Worm (Caenorhabditis elegans) whole organism, L3 larva: ENCODE measurements around the gene Y53G8AR.1.
A peak's percentile ranks its signal among the peaks of the same experiment; 100 is the strongest.

Experiments used
- ZK546.5 ChIP-seq: sonication (generic microtip); optimal IDR thresholded peaks from 2 replicates; lab custom pipeline; 2017; ENCODE audit warnings: missing biosample characterization, missing genetic modification characterization
- aly-2 ChIP-seq: fragments of 150-350 bp; optimal IDR thresholded peaks from 2 replicates; lab custom pipeline; 2014; ENCODE audit warnings: missing biosample characterization, missing genetic modification characterization
- ama-1 ChIP-seq: fragments of 150-350 bp; optimal IDR thresholded peaks from 2 replicates; lab custom pipeline; 2018
- ceh-16 ChIP-seq: sonication (generic microtip); optimal IDR thresholded peaks from 2 replicates; lab custom pipeline; 2017; ENCODE audit warnings: missing biosample characterization, missing genetic modification characterization
- ceh-28 ChIP-seq: fragments of 150-350 bp; optimal IDR thresholded peaks from 2 replicates; lab custom pipeline; 2014; ENCODE audit warnings: missing biosample characterization, missing genetic modification reagents, missing genetic modification characterization
- ceh-82 ChIP-seq: fragments of 150-350 bp; optimal IDR thresholded peaks from 2 replicates; lab custom pipeline; 2014; ENCODE audit warnings: missing biosample characterization, missing genetic modification characterization
- ceh-9 ChIP-seq: sonication (generic microtip); optimal IDR thresholded peaks from 2 replicates; lab custom pipeline; 2018; ENCODE audit warnings: missing biosample characterization, missing genetic modification characterization
- daf-12 ChIP-seq: fragments of 150-350 bp; optimal IDR thresholded peaks from 2 replicates; lab custom pipeline; 2014; ENCODE audit warnings: missing biosample characterization, missing genetic modification reagents, missing genetic modification characterization
- egl-5 ChIP-seq: fragments of 150-350 bp; optimal IDR thresholded peaks from 2 replicates; lab custom pipeline; 2017; ENCODE audit warnings: missing biosample characterization, missing genetic modification reagents, missing genetic modification characterization, inconsistent platforms
- elt-1 ChIP-seq: fragments of 150-350 bp; optimal IDR thresholded peaks from 2 replicates; lab custom pipeline; 2014; ENCODE audit warnings: missing biosample characterization, missing genetic modification characterization
- elt-3 ChIP-seq, 3 experiments: fragments of 150-350 bp in 1 of 3; sonication (generic microtip) in 2 of 3; optimal IDR thresholded peaks; 2 replicates in 2 of 3; 4 replicates in 1 of 3; lab custom pipeline; 2014 to 2017; ENCODE audit warnings: missing biosample characterization in 3 of 3, missing genetic modification characterization in 3 of 3
- fkh-10 ChIP-seq: sonication (generic microtip); optimal IDR thresholded peaks from 2 replicates; lab custom pipeline; 2017; ENCODE audit warnings: missing biosample characterization, missing genetic modification reagents, missing genetic modification characterization
- fos-1 ChIP-seq: fragments of 150-350 bp; optimal IDR thresholded peaks from 2 replicates; lab custom pipeline; 2014; ENCODE audit warnings: missing biosample characterization, missing genetic modification characterization
- hmg-11 ChIP-seq: sonication (generic microtip); optimal IDR thresholded peaks from 2 replicates; lab custom pipeline; 2016; ENCODE audit warnings: missing genetic modification characterization, missing compliant biosample characterization
- mml-1 ChIP-seq: fragments of 150-350 bp; sonication (generic microtip); optimal IDR thresholded peaks from 3 replicates; lab custom pipeline; 2014; ENCODE audit warnings: missing biosample characterization, missing genetic modification characterization
- nfya-1 ChIP-seq: sonication (generic microtip); optimal IDR thresholded peaks from 2 replicates; lab custom pipeline; 2017; ENCODE audit warnings: missing genetic modification characterization, mild to moderate bottlenecking, missing compliant biosample characterization, antibody characterized with exemption, moderate library complexity; ENCODE audit not compliant: insufficient read depth
- nhr-12 ChIP-seq: fragments of 150-350 bp; optimal IDR thresholded peaks from 2 replicates; lab custom pipeline; 2014; ENCODE audit warnings: missing biosample characterization, missing genetic modification characterization
- nhr-23 ChIP-seq: fragments of 150-350 bp; optimal IDR thresholded peaks from 2 replicates; lab custom pipeline; 2014; ENCODE audit warnings: missing biosample characterization, missing genetic modification reagents, missing genetic modification characterization
- nhr-25 ChIP-seq: sonication (generic microtip); optimal IDR thresholded peaks from 2 replicates; lab custom pipeline; 2017; ENCODE audit warnings: missing biosample characterization, missing genetic modification characterization
- nhr-28 ChIP-seq: fragments of 150-350 bp; optimal IDR thresholded peaks from 2 replicates; lab custom pipeline; 2014; ENCODE audit warnings: missing biosample characterization, missing genetic modification characterization
- nhr-43 ChIP-seq: sonication (generic microtip); optimal IDR thresholded peaks from 2 replicates; lab custom pipeline; 2016; ENCODE audit warnings: mild to moderate bottlenecking, missing genetic modification characterization, missing compliant biosample characterization; ENCODE audit not compliant: poor library complexity, severe bottlenecking
- nhr-77 ChIP-seq: fragments of 150-350 bp; optimal IDR thresholded peaks from 2 replicates; lab custom pipeline; 2014; ENCODE audit warnings: missing biosample characterization, missing genetic modification characterization
- pha-4 ChIP-seq: fragments of 150-350 bp; optimal IDR thresholded peaks from 2 replicates; lab custom pipeline; 2014; ENCODE audit warnings: missing biosample characterization, missing genetic modification reagents, missing genetic modification characterization
- pqm-1 ChIP-seq: fragments of 150-350 bp; optimal IDR thresholded peaks from 2 replicates; lab custom pipeline; 2017; ENCODE audit warnings: missing biosample characterization, missing genetic modification characterization, inconsistent platforms
- sea-2 ChIP-seq: fragments of 150-350 bp; sonication (generic microtip); optimal IDR thresholded peaks from 4 replicates; lab custom pipeline; 2014; ENCODE audit warnings: missing biosample characterization, missing genetic modification reagents, missing genetic modification characterization
- snpc-4 ChIP-seq: fragments of 150-350 bp; optimal IDR thresholded peaks from 2 replicates; lab custom pipeline; 2014; ENCODE audit warnings: missing biosample characterization, missing genetic modification characterization
- tbx-2 ChIP-seq: sonication (generic microtip); optimal IDR thresholded peaks from 2 replicates; lab custom pipeline; 2016; ENCODE audit warnings: mild to moderate bottlenecking, missing genetic modification characterization, missing compliant biosample characterization
- unc-39 ChIP-seq: sonication (generic microtip); optimal IDR thresholded peaks from 4 replicates; lab custom pipeline; 2017; ENCODE audit warnings: missing biosample characterization, missing genetic modification characterization
- unc-62 ChIP-seq: fragments of 150-350 bp; sonication (generic microtip); optimal IDR thresholded peaks from 4 replicates; lab custom pipeline; 2014; ENCODE audit warnings: missing biosample characterization, missing genetic modification reagents, missing genetic modification characterization
- ztf-4 ChIP-seq: fragments of 150-350 bp; optimal IDR thresholded peaks from 2 replicates; lab custom pipeline; 2014; ENCODE audit warnings: missing biosample characterization, missing genetic modification characterization

Gene Y53G8AR.1

ce11 chrIII:3339317-3340016, 6.6 kb downstream of the Y53G8AR.1 start (continued):
- no peak for TF ChIP-seq sea-2 (GFP tag; lab: Kevin White, UChicago)
- TF ChIP-seq elt-3 (tag; optimal IDR thresholded peaks at IDR 0.05; lab: Kevin White, UChicago) = peak in 2 of 3 experiments; percentile 78 to 89
- no peak for TF ChIP-seq ceh-9 (tag; lab: Kevin White, UChicago)
- no peak for TF ChIP-seq ZK546.5 (tag; lab: Kevin White, UChicago)
- peak; percentile 23 for TF ChIP-seq nhr-25 (tag; lab: Kevin White, UChicago)
- no peak for TF ChIP-seq ztf-4 (tag; lab: Kevin White, UChicago)
- TF ChIP-seq egl-5 (tag; lab: Kevin White, UChicago) = no peak
- no peak for TF ChIP-seq ceh-28 (tag; lab: Kevin White, UChicago)
- TF ChIP-seq nhr-77 (tag; lab: Kevin White, UChicago) = no peak
- TF ChIP-seq aly-2 (tag; lab: Kevin White, UChicago) = no peak

DNA sequence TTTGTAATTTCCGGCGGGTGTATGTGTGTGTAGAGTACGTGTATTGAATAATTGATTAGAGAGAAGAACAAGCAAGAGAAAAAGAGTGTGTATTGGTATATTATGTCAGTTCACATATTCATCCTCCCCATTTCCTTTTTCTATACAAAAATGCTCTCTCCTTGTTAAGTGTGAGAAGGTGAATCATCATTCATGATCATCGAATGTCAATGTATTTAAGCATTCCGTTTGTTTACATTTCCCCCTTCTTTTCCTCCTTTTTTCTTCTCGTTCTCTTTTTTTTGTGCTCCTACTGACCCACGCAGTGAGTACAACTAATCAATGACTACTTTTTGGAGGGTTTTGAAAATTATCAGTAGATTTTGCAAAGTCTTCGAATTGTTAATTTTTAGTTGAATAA, 10.6 kb downstream of the Y53G8AR.1 start:
- TF ChIP-seq nhr-28 (no peak), pha-4 (tag; lab: Kevin White, UChicago) (peak; percentile 98), pqm-1 (tag; lab: Kevin White, UChicago) (peak; percentile 35), ztf-4 (tag; lab: Kevin White, UChicago) (no peak), hmg-11 (tag; lab: Kevin White, UChicago) (peak; percentile 2), ama-1 (no peak), ceh-82 (no peak), mml-1 (tag; lab: Kevin White, UChicago) (no peak)

- TF ChIP-seq nhr-23 (tag; lab: Kevin White, UChicago) (no peak), pha-4 (tag; lab: Kevin White, UChicago) (no peak), egl-5 (tag; lab: Kevin White, UChicago) (no peak), fos-1 (no peak), ceh-28 (tag; lab: Kevin White, UChicago) (no peak), nhr-12 (no peak), unc-62 (GFP tag; lab: Kevin White, UChicago) (no peak), nhr-43 (tag; lab: Kevin White, UChicago) (no peak)
- TF ChIP-seq, all 47 proteins: peak for 0
Observed at ce11 chrIII:3344573-3344972, 11.7 kb downstream of the Y53G8AR.1 start, which contains the start of gene gei-1. Gene gei-1 (plus strand): TSS chrIII:3344873.

DNA sequence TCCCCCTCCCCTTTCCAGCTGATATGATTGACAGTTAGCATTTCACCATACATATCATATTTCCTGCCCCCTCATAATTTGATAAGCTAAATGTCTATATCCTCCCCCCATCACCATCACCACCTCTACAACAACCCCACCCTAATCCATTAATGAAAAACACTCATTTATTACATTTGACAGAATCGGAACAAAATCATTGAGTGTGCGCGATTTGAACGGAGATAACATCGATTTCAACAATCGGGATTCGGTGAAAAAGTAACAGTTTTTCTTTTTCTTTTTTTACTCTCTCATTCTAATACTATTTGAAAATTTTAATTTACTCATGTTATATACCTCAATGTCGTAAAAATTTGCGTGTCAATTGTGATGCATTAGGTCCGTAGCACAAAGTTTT, 13.0 kb downstream of the Y53G8AR.1 start:
- TF ChIP-seq sea-2 (GFP tag; lab: Kevin White, UChicago) (no peak), nhr-23 (tag; lab: Kevin White, UChicago) (peak; percentile 32), elt-1 (tag; lab: Kevin White, UChicago) (peak; percentile 29), unc-39 (tag; lab: Kevin White, UChicago) (no peak)

DNA sequence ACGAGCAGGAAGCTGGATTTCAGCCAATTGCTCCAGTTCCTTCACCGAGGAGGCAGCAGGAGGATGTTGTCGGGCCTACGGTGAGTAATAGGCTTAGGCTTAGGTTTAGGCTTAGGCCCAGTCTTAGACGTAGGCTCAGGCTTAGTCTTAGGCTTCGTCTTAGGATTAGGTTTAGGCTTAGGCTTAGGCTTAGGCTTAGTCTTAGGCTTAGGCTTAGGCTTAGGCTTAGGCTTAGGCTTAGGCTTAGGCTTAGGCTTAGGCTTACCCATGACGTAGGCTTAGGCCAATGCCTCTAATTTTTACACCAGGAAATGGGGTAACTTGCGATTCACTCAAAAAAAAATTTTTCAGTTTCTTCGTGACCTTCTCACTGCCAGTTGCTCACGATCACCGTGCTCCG, 13.8 kb downstream of the Y53G8AR.1 start:
- TF ChIP-seq nfya-1 (tag; lab: Kevin White, UChicago) (no peak), nhr-28 (no peak), mml-1 (tag; lab: Kevin White, UChicago) (no peak), fos-1 (no peak), nhr-25 (tag; lab: Kevin White, UChicago) (no peak), daf-12 (no peak), fkh-10 (GFP tag; lab: Kevin White, UChicago) (no peak), tbx-2 (tag; lab: Kevin White, UChicago) (no peak), ceh-16 (tag; lab: Kevin White, UChicago) (no peak), unc-62 (GFP tag; lab: Kevin White, UChicago) (no peak)

- TF ChIP-seq snpc-4 (tag; lab: Kevin White, UChicago) (no peak), nhr-25 (tag; lab: Kevin White, UChicago) (peak; percentile 45)
- TF ChIP-seq, all 47 proteins: peak for 1
Observed at ce11 chrIII:3349061-3349460, 16.2 kb downstream of the Y53G8AR.1 start.
